Worm (Caenorhabditis elegans) whole organism, late embryonic: ENCODE data around the gene F15B10.3.
A peak's percentile ranks its signal among the peaks of the same experiment; 100 is the strongest.

ENCODE experiments used
- C38D4.7 ChIP-seq: fragments of 200-800 bp; sonication (Bioruptor generic); optimal IDR thresholded peaks from 2 replicates; lab custom pipeline; 2018; ENCODE audit warnings: mild to moderate bottlenecking, missing genetic modification characterization, moderate library complexity, missing compliant biosample characterization
- F13H6.1 ChIP-seq: sonication (generic microtip); optimal IDR thresholded peaks from 2 replicates; lab custom pipeline; 2016; ENCODE audit warnings: missing genetic modification characterization, missing compliant biosample characterization
- K02D7.2 ChIP-seq: sonication (generic microtip); optimal IDR thresholded peaks from 2 replicates; lab custom pipeline; 2017; ENCODE audit warnings: mild to moderate bottlenecking, missing genetic modification characterization, missing compliant biosample characterization
- ahr-1 ChIP-seq: sonication (generic microtip); optimal IDR thresholded peaks from 2 replicates; lab custom pipeline; 2016; ENCODE audit warnings: missing genetic modification characterization, missing compliant biosample characterization
- ama-1 ChIP-seq: fragments of 150-350 bp; optimal IDR thresholded peaks from 2 replicates; lab custom pipeline; 2014
- ceh-18 ChIP-seq: sonication (generic microtip); optimal IDR thresholded peaks from 2 replicates; lab custom pipeline; 2016; ENCODE audit warnings: missing genetic modification characterization, missing compliant biosample characterization
- ceh-19 ChIP-seq: fragments of 200-800 bp; sonication (Bioruptor generic); optimal IDR thresholded peaks from 2 replicates; lab custom pipeline; 2018; ENCODE audit warnings: mild to moderate bottlenecking, missing genetic modification characterization, missing compliant biosample characterization
- ceh-2 ChIP-seq: sonication (generic microtip); optimal IDR thresholded peaks from 2 replicates; lab custom pipeline; 2016; ENCODE audit warnings: missing genotype, missing genetic modification characterization, missing compliant biosample characterization
- ceh-22 ChIP-seq: sonication (generic microtip); optimal IDR thresholded peaks from 2 replicates; lab custom pipeline; 2017; ENCODE audit warnings: missing biosample characterization, missing genetic modification characterization
- ceh-24 ChIP-seq: sonication (generic microtip); optimal IDR thresholded peaks from 2 replicates; lab custom pipeline; 2016; ENCODE audit warnings: mild to moderate bottlenecking, missing genetic modification characterization, missing compliant biosample characterization
- ceh-30 ChIP-seq: fragments of 150-350 bp; optimal IDR thresholded peaks from 2 replicates; lab custom pipeline; 2014; ENCODE audit warnings: missing biosample characterization, missing genetic modification characterization
- ceh-31 ChIP-seq: sonication (generic microtip); optimal IDR thresholded peaks from 2 replicates; lab custom pipeline; 2016; ENCODE audit warnings: missing genetic modification characterization, missing compliant biosample characterization
- ceh-34 ChIP-seq: sonication (generic microtip); optimal IDR thresholded peaks from 2 replicates; lab custom pipeline; 2016; ENCODE audit warnings: mild to moderate bottlenecking, missing genetic modification characterization, missing compliant biosample characterization
- ceh-48 ChIP-seq: sonication (generic microtip); optimal IDR thresholded peaks from 2 replicates; lab custom pipeline; 2016; ENCODE audit warnings: missing genetic modification characterization, inconsistent platforms, missing compliant biosample characterization
- ceh-6 ChIP-seq: fragments of 200-800 bp; sonication (Bioruptor generic); optimal IDR thresholded peaks from 2 replicates; lab custom pipeline; 2018; ENCODE audit warnings: mild to moderate bottlenecking, missing genetic modification characterization, missing compliant biosample characterization
- ceh-9 ChIP-seq: sonication (generic microtip); optimal IDR thresholded peaks from 2 replicates; lab custom pipeline; 2016; ENCODE audit warnings: mild to moderate bottlenecking, missing genetic modification characterization, inconsistent platforms, missing compliant biosample characterization
- dve-1 ChIP-seq: sonication (generic microtip); optimal IDR thresholded peaks from 2 replicates; lab custom pipeline; 2017; ENCODE audit warnings: antibody characterized with exemption, mild to moderate bottlenecking, missing genetic modification characterization, missing compliant biosample characterization
- ets-4 ChIP-seq: sonication (generic microtip); optimal IDR thresholded peaks from 2 replicates; lab custom pipeline; 2016; ENCODE audit warnings: missing genetic modification characterization, missing compliant biosample characterization
- eyg-1 ChIP-seq: sonication (generic microtip); optimal IDR thresholded peaks from 2 replicates; lab custom pipeline; 2016; ENCODE audit warnings: missing genotype, missing genetic modification characterization, missing compliant biosample characterization
- fax-1 ChIP-seq: sonication (generic microtip); optimal IDR thresholded peaks from 2 replicates; lab custom pipeline; 2016; ENCODE audit warnings: missing genotype, missing genetic modification characterization, missing compliant biosample characterization
- fkh-10 ChIP-seq: fragments of 150-350 bp; optimal IDR thresholded peaks from 2 replicates; lab custom pipeline; 2014; ENCODE audit warnings: missing biosample characterization, missing genetic modification reagents, missing genetic modification characterization
- gmeb-2 ChIP-seq: sonication (generic microtip); optimal IDR thresholded peaks from 2 replicates; lab custom pipeline; 2016; ENCODE audit warnings: missing genetic modification characterization, inconsistent platforms, missing compliant biosample characterization
- hlh-30 ChIP-seq: sonication (generic microtip); optimal IDR thresholded peaks from 2 replicates; lab custom pipeline; 2017; ENCODE audit warnings: antibody characterized with exemption, missing genetic modification characterization, missing compliant biosample characterization; ENCODE audit not compliant: insufficient read depth
- lin-11 ChIP-seq: fragments of 200-800 bp; sonication (Bioruptor generic); optimal IDR thresholded peaks from 2 replicates; lab custom pipeline; 2018; ENCODE audit warnings: mild to moderate bottlenecking, missing genetic modification characterization, missing compliant biosample characterization
- nfya-1 ChIP-seq: sonication (generic microtip); optimal IDR thresholded peaks from 2 replicates; lab custom pipeline; 2017; ENCODE audit warnings: missing genetic modification characterization, mild to moderate bottlenecking, missing compliant biosample characterization, antibody characterized with exemption, moderate library complexity
- npax-4 ChIP-seq: sonication (generic microtip); optimal IDR thresholded peaks from 2 replicates; lab custom pipeline; 2016; ENCODE audit warnings: missing genetic modification characterization, missing compliant biosample characterization
- odd-2 ChIP-seq: sonication (generic microtip); optimal IDR thresholded peaks from 2 replicates; lab custom pipeline; 2017; ENCODE audit warnings: antibody characterized with exemption, mild to moderate bottlenecking, missing genetic modification characterization, missing compliant biosample characterization
- pax-1 ChIP-seq: fragments of 150-350 bp; optimal IDR thresholded peaks from 2 replicates; lab custom pipeline; 2014; ENCODE audit warnings: missing biosample characterization, missing genetic modification characterization
- pha-2 ChIP-seq: sonication (generic microtip); optimal IDR thresholded peaks from 2 replicates; lab custom pipeline; 2017; ENCODE audit warnings: mild to moderate bottlenecking, missing genetic modification characterization, missing compliant biosample characterization
- pha-4 ChIP-seq: fragments of 150-350 bp; optimal IDR thresholded peaks from 2 replicates; lab custom pipeline; 2018; ENCODE audit warnings: missing biosample characterization, missing genetic modification reagents, missing genetic modification characterization
- pqm-1 ChIP-seq: sonication (generic microtip); optimal IDR thresholded peaks from 2 replicates; lab custom pipeline; 2016; ENCODE audit warnings: missing genetic modification characterization, missing compliant biosample characterization
- pros-1 ChIP-seq: fragments of 150-350 bp; optimal IDR thresholded peaks from 2 replicates; lab custom pipeline; 2014; ENCODE audit warnings: missing biosample characterization, missing genetic modification reagents, missing genetic modification characterization
- ref-2 ChIP-seq: sonication (generic microtip); optimal IDR thresholded peaks from 2 replicates; lab custom pipeline; 2016; ENCODE audit warnings: missing genetic modification characterization, missing compliant biosample characterization
- rnt-1 ChIP-seq: sonication (generic microtip); optimal IDR thresholded peaks from 2 replicates; lab custom pipeline; 2016; ENCODE audit warnings: missing genetic modification characterization, missing compliant biosample characterization
- sox-2 ChIP-seq: fragments of 200-800 bp; sonication (Bioruptor generic); IDR thresholded peaks from 2 replicates; pipeline ENCODE4 v1.3.6; 2022; ENCODE audit warnings: missing genetic modification reagents, missing genetic modification characterization, missing compliant biosample characterization
- sox-4 ChIP-seq: sonication (generic microtip); optimal IDR thresholded peaks from 2 replicates; lab custom pipeline; 2017; ENCODE audit warnings: mild to moderate bottlenecking, missing genetic modification characterization, inconsistent platforms, missing compliant biosample characterization
- syd-9 ChIP-seq: sonication (generic microtip); optimal IDR thresholded peaks from 2 replicates; lab custom pipeline; 2016; ENCODE audit warnings: mild to moderate bottlenecking, missing genetic modification characterization, moderate library complexity, missing compliant biosample characterization
- tbx-2 ChIP-seq: sonication (generic microtip); optimal IDR thresholded peaks from 2 replicates; lab custom pipeline; 2016; ENCODE audit warnings: missing genetic modification characterization, missing compliant biosample characterization
- unc-3 ChIP-seq, 2 experiments: fragments of 200-800 bp in 1 of 2; sonication (Bioruptor generic) in 1 of 2; sonication (generic microtip) in 1 of 2; conservative IDR thresholded peaks in 1 of 2; optimal IDR thresholded peaks in 1 of 2; 2 replicates each; pipeline versions ENCODE4 v1.3.6 to Lab custom; 2016 to 2022; ENCODE audit warnings: missing compliant biosample characterization in 2 of 2, missing genetic modification characterization in 2 of 2, missing genetic modification reagents in 1 of 2
- unc-55 ChIP-seq: sonication (generic microtip); optimal IDR thresholded peaks from 2 replicates; lab custom pipeline; 2017; ENCODE audit warnings: missing biosample characterization, missing genetic modification reagents, missing genetic modification characterization
- zip-5 ChIP-seq: sonication (generic microtip); optimal IDR thresholded peaks from 2 replicates; lab custom pipeline; 2016; ENCODE audit warnings: missing genetic modification characterization, missing compliant biosample characterization

F15B10.3 gene

ce11 chrIV:6572238-6572637 is 30.2 kb upstream of the F15B10.3 start, which contains the start of gene bicd-1:
Gene bicd-1 (minus strand): TSS chrIV:6572338.
- TF ChIP-seq ref-2 (tag; lab: Kevin White, UChicago): no peak
- no peak for TF ChIP-seq ceh-30 (tag; lab: Kevin White, UChicago)
- no peak for TF ChIP-seq pqm-1 (tag; lab: Kevin White, UChicago)
- no peak for TF ChIP-seq K02D7.2 (tag; lab: Kevin White, UChicago)
- TF ChIP-seq pax-1 (tag; lab: Kevin White, UChicago): no peak
- TF ChIP-seq tbx-2: no peak
- no peak for TF ChIP-seq npax-4 (tag; lab: Kevin White, UChicago)
- no peak for TF ChIP-seq syd-9 (tag; lab: Kevin White, UChicago)
- TF ChIP-seq C38D4.7 (GFP tag; lab: Kevin White, UChicago): no peak
- TF ChIP-seq F13H6.1 (tag; lab: Kevin White, UChicago): no peak
- TF ChIP-seq odd-2 (tag; lab: Kevin White, UChicago): no peak
- TF ChIP-seq ceh-24 (tag; lab: Kevin White, UChicago): no peak
- TF ChIP-seq fax-1: no peak
- no peak for TF ChIP-seq zip-5 (tag; lab: Kevin White, UChicago)
- TF ChIP-seq ceh-48: no peak
- no peak for TF ChIP-seq ceh-2 (tag; lab: Kevin White, UChicago)
- TF ChIP-seq eyg-1 (tag; lab: Kevin White, UChicago): no peak
- no peak for TF ChIP-seq pha-4 (tag; lab: Kevin White, UChicago)
- no peak for TF ChIP-seq ceh-34
- TF ChIP-seq, all 69 proteins: peak for 0

ce11 chrIV:6572655-6573054 is 29.8 kb upstream of the F15B10.3 start:
- no peak for TF ChIP-seq pros-1 (tag; lab: Kevin White, UChicago)
- TF ChIP-seq nfya-1 (tag; lab: Kevin White, UChicago): no peak

- peak; percentile 37 for TF ChIP-seq nfya-1 (tag; lab: Kevin White, UChicago)
- TF ChIP-seq pax-1 (tag; lab: Kevin White, UChicago): no peak
- no peak for TF ChIP-seq gmeb-2 (tag; lab: Kevin White, UChicago)
- TF ChIP-seq unc-55 (GFP tag; lab: Kevin White, UChicago): peak; percentile 71
These were observed 28.1 kb upstream of the F15B10.3 start for ce11 chrIV:6574343-6574742.

ce11 chrIV:6575959-6576727 is 26.3 kb upstream of the F15B10.3 start:
- TF ChIP-seq ama-1 (lab: Kevin White, UChicago): no peak
- TF ChIP-seq pha-4 (tag; lab: Kevin White, UChicago): no peak
- no peak for TF ChIP-seq odd-2 (tag; lab: Kevin White, UChicago)
- no peak for TF ChIP-seq ceh-30 (tag; lab: Kevin White, UChicago)
- no peak for TF ChIP-seq nfya-1 (tag; lab: Kevin White, UChicago)
- TF ChIP-seq lin-11 (tag; lab: Kevin White, UChicago): peak; percentile 9
- no peak for TF ChIP-seq pqm-1 (tag; lab: Kevin White, UChicago)
- no peak for TF ChIP-seq ceh-19 (GFP tag; lab: Kevin White, UChicago)
- no peak for TF ChIP-seq unc-3 (GFP tag; conservative IDR thresholded peaks at IDR 0.05; lab: Robert Waterston, UW)
- no peak for TF ChIP-seq unc-3 (tag; optimal IDR thresholded peaks at IDR 0.05; lab: Kevin White, UChicago)
- no peak for TF ChIP-seq fkh-10 (GFP tag; lab: Kevin White, UChicago)
- TF ChIP-seq ahr-1 (tag; lab: Kevin White, UChicago): no peak
- TF ChIP-seq dve-1 (tag; lab: Kevin White, UChicago): peak; percentile 59
- no peak; the same call in 1 of the 2 replicates for TF ChIP-seq sox-2 (GFP tag; lab: Robert Waterston, UW)

- TF ChIP-seq F13H6.1 (tag; lab: Kevin White, UChicago) (peak; percentile 25), ceh-22 (tag; lab: Kevin White, UChicago) (peak; percentile 29), ceh-6 (GFP tag; lab: Kevin White, UChicago) (no peak), tbx-2 (peak; percentile 54), sox-4 (tag; lab: Kevin White, UChicago) (no peak), hlh-30 (tag; lab: Kevin White, UChicago) (no peak), pha-2 (tag; lab: Kevin White, UChicago) (no peak), pros-1 (tag; lab: Kevin White, UChicago) (peak; percentile 32), rnt-1 (peak; percentile 86), unc-55 (GFP tag; lab: Kevin White, UChicago) (peak; percentile 15), ceh-9 (tag; lab: Kevin White, UChicago) (no peak), ceh-30 (tag; lab: Kevin White, UChicago) (peak; percentile 23), ceh-31 (tag; lab: Kevin White, UChicago) (peak; percentile 70), ref-2 (tag; lab: Kevin White, UChicago) (peak; percentile 39), npax-4 (tag; lab: Kevin White, UChicago) (no peak), ceh-34 (peak; percentile 55), pax-1 (tag; lab: Kevin White, UChicago) (peak; percentile 50), ets-4 (tag; lab: Kevin White, UChicago) (peak; percentile 50), ceh-18 (peak; percentile 17)
These were observed 25.8 kb upstream of the F15B10.3 start for ce11 chrIV:6576728-6577101.
